Worm (Caenorhabditis elegans) whole organism, late embryonic: ENCODE results near the gene wrn-1.

Source experiments
- ahr-1 ChIP-seq: sonication (generic microtip); optimal IDR thresholded peaks from 2 replicates; lab custom pipeline; 2016; ENCODE audit warnings: missing genetic modification characterization, missing compliant biosample characterization
- ets-4 ChIP-seq: sonication (generic microtip); optimal IDR thresholded peaks from 2 replicates; lab custom pipeline; 2016; ENCODE audit warnings: missing genetic modification characterization, missing compliant biosample characterization
- lin-11 ChIP-seq: fragments of 200-800 bp; sonication (Bioruptor generic); optimal IDR thresholded peaks from 2 replicates; lab custom pipeline; 2018; ENCODE audit warnings: mild to moderate bottlenecking, missing genetic modification characterization, missing compliant biosample characterization
- mec-3 ChIP-seq: sonication (generic microtip); optimal IDR thresholded peaks from 2 replicates; lab custom pipeline; 2016; ENCODE audit warnings: borderline replicate concordance, missing genetic modification characterization, missing compliant biosample characterization
- nfya-1 ChIP-seq: sonication (generic microtip); optimal IDR thresholded peaks from 2 replicates; lab custom pipeline; 2017; ENCODE audit warnings: missing genetic modification characterization, mild to moderate bottlenecking, missing compliant biosample characterization, antibody characterized with exemption, moderate library complexity
- nhr-11 ChIP-seq: fragments of 150-350 bp; optimal IDR thresholded peaks from 2 replicates; lab custom pipeline; 2014; ENCODE audit warnings: missing biosample characterization, missing genetic modification characterization
- pax-1 ChIP-seq: fragments of 150-350 bp; optimal IDR thresholded peaks from 2 replicates; lab custom pipeline; 2014; ENCODE audit warnings: missing biosample characterization, missing genetic modification characterization
- rnt-1 ChIP-seq: sonication (generic microtip); optimal IDR thresholded peaks from 2 replicates; lab custom pipeline; 2016; ENCODE audit warnings: missing genetic modification characterization, missing compliant biosample characterization
- ttx-3 ChIP-seq: sonication (generic microtip); optimal IDR thresholded peaks from 2 replicates; lab custom pipeline; 2016; ENCODE audit warnings: missing genetic modification reagents, missing genetic modification characterization, missing compliant biosample characterization

DNA sequence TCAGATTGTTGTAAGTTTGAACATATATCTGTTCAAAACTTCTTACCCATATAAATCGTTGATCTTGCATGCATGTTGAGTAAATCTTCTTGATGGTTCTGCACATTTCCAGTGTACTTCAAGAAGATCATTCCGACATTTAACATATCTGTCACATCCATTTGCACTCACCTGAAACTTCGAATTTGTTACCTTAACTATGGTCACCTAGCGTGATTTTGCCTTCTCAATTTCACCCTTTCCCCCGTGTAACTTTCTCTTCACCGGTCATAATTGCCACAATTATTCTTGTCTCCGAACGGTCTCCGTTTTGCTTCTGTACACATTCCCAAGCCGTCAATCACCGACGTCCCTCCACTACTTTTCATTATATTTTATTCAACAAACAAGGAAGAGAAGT is 41.4 kb upstream of the wrn-1 start:
- TF ChIP-seq ahr-1 (tag; lab: Kevin White, UChicago) (no peak), pax-1 (tag; lab: Kevin White, UChicago) (no peak), ttx-3 (tag; lab: Kevin White, UChicago) (no peak), mec-3 (no peak), lin-11 (no peak), nhr-11 (tag; lab: Kevin White, UChicago) (no peak), ets-4 (tag; lab: Kevin White, UChicago) (no peak), rnt-1 (tag; lab: Kevin White, UChicago) (no peak), nfya-1 (tag; lab: Kevin White, UChicago) (no peak)
